Worm (Caenorhabditis elegans) whole organism, L3 larva: ENCODE data around the gene C05G5.7.

Source experiments
- nfya-1 ChIP-seq: sonication (generic microtip); optimal IDR thresholded peaks from 2 replicates; lab custom pipeline; 2017; ENCODE audit warnings: missing genetic modification characterization, mild to moderate bottlenecking, missing compliant biosample characterization, antibody characterized with exemption, moderate library complexity; ENCODE audit not compliant: insufficient read depth
- nhr-12 ChIP-seq: fragments of 150-350 bp; optimal IDR thresholded peaks from 2 replicates; lab custom pipeline; 2014; ENCODE audit warnings: missing biosample characterization, missing genetic modification characterization

DNA sequence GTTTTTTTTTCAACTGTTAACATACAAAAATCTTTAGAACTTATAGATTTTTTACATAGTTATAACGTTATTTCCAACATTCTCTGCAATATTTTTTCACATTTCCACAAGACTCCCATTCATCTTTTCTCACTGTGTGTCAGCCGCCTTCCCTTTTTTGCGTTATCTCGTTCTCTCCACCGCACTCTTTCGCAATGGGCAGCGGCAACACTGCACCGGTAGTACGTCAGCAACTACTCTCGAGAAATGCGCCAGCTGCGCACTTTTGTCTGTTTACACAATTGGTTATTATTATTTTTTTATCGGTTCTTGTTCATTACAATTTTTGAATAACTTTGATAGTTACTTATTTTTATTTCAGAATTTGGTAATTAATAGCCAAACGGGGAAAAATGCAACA is 3.4 kb upstream of the C05G5.7 start, which contains the start of gene C05G5.2:
- TF ChIP-seq nhr-12 (tag; lab: Kevin White, UChicago) (no peak), nfya-1 (tag; lab: Kevin White, UChicago) (peak; percentile 94)
